Fruit fly (Drosophila melanogaster) whole organism, prepupa: ENCODE results near the gene CG6696.

Source experiments
- CG10631 ChIP-seq: fragments of 200-800 bp; sonication (Bioruptor generic); optimal IDR thresholded peaks from 2 replicates; lab custom pipeline; 2016; ENCODE audit warnings: missing biosample characterization, missing genetic modification characterization
- CG10669 ChIP-seq: fragments of 200-800 bp; sonication (Bioruptor generic); optimal IDR thresholded peaks from 3 replicates; lab custom pipeline; 2018; ENCODE audit warnings: missing biosample characterization, mild to moderate bottlenecking, missing genetic modification characterization, moderate library complexity
- CG11294 ChIP-seq: fragments of 200-800 bp; sonication (Bioruptor generic); IDR thresholded peaks from 2 replicates; pipeline ENCODE4 v1.3.6; 2022; ENCODE audit warnings: missing biosample characterization, missing genetic modification characterization
- CG11762 ChIP-seq: fragments of 200-800 bp; sonication (Bioruptor generic); optimal IDR thresholded peaks from 3 replicates; lab custom pipeline; 2016; ENCODE audit warnings: missing biosample characterization, missing genetic modification characterization; ENCODE audit not compliant: insufficient read depth
- CG11902 ChIP-seq: fragments of 200-800 bp; sonication (Bioruptor generic); optimal IDR thresholded peaks from 3 replicates; lab custom pipeline; 2016; ENCODE audit warnings: missing biosample characterization, missing genetic modification characterization
- CG15336 ChIP-seq: fragments of 200-800 bp; sonication (Bioruptor generic); IDR thresholded peaks from 2 replicates; pipeline ENCODE4 v1.3.6; 2022; ENCODE audit warnings: missing biosample characterization, missing genetic modification characterization
- CG1621 ChIP-seq: fragments of 200-800 bp; sonication (Bioruptor generic); optimal IDR thresholded peaks from 3 replicates; lab custom pipeline; 2018; ENCODE audit warnings: missing biosample characterization, mild to moderate bottlenecking, missing genetic modification characterization
- CG16779 ChIP-seq: fragments of 200-800 bp; sonication (Bioruptor generic); optimal IDR thresholded peaks from 3 replicates; lab custom pipeline; 2017; ENCODE audit warnings: missing biosample characterization, mild to moderate bottlenecking, missing genetic modification characterization
- CG3032 ChIP-seq: fragments of 200-800 bp; optimal IDR thresholded peaks from 2 replicates; lab custom pipeline; 2019; ENCODE audit warnings: missing biosample characterization, mild to moderate bottlenecking, missing genetic modification characterization, moderate library complexity
- CG31627 ChIP-seq: fragments of 200-800 bp; sonication (Bioruptor generic); optimal IDR thresholded peaks from 3 replicates; lab custom pipeline; 2016; ENCODE audit warnings: missing biosample characterization, missing genetic modification characterization
- CG34406 ChIP-seq: fragments of 200-800 bp; sonication (Bioruptor generic); optimal IDR thresholded peaks from 3 replicates; lab custom pipeline; 2016; ENCODE audit warnings: missing biosample characterization, missing genetic modification characterization
- CG3919 ChIP-seq: fragments of 200-800 bp; sonication (Bioruptor generic); optimal IDR thresholded peaks from 3 replicates; lab custom pipeline; 2016; ENCODE audit warnings: missing biosample characterization, missing genetic modification characterization
- CG4318 ChIP-seq: fragments of 200-800 bp; sonication (Bioruptor generic); optimal IDR thresholded peaks from 3 replicates; lab custom pipeline; 2017; ENCODE audit warnings: missing biosample characterization, mild to moderate bottlenecking, missing genetic modification characterization
- CG6163 ChIP-seq: fragments of 200-800 bp; sonication (Bioruptor generic); IDR thresholded peaks from 3 replicates; pipeline ENCODE4 v1.3.6; 2022; ENCODE audit warnings: missing biosample characterization, missing genetic modification characterization
- CG6276 ChIP-seq: fragments of 200-800 bp; sonication (Bioruptor generic); optimal IDR thresholded peaks from 2 replicates; lab custom pipeline; 2017; ENCODE audit warnings: missing biosample characterization, mild to moderate bottlenecking, missing genetic modification characterization
- CG6792 ChIP-seq: fragments of 200-800 bp; sonication (Bioruptor generic); optimal IDR thresholded peaks from 3 replicates; lab custom pipeline; 2016; ENCODE audit warnings: missing biosample characterization, missing genetic modification characterization
- CG6854 ChIP-seq: fragments of 200-800 bp; sonication (Bioruptor generic); optimal IDR thresholded peaks from 2 replicates; lab custom pipeline; 2017; ENCODE audit warnings: missing biosample characterization, mild to moderate bottlenecking, missing genetic modification characterization
- CG7368 ChIP-seq: fragments of 200-800 bp; sonication (Bioruptor generic); optimal IDR thresholded peaks from 3 replicates; lab custom pipeline; 2016; ENCODE audit warnings: missing biosample characterization, missing genetic modification characterization
- CG8119 ChIP-seq: fragments of 200-800 bp; sonication (Bioruptor generic); IDR thresholded peaks from 3 replicates; pipeline ENCODE4 v1.3.6; 2022; ENCODE audit warnings: missing biosample characterization, missing genetic modification characterization
- CG8319 ChIP-seq: fragments of 200-800 bp; sonication (Bioruptor generic); optimal IDR thresholded peaks from 3 replicates; lab custom pipeline; 2016; ENCODE audit warnings: missing biosample characterization, missing genetic modification characterization
- CG8632 ChIP-seq: fragments of 200-800 bp; sonication (Bioruptor generic); optimal IDR thresholded peaks from 3 replicates; lab custom pipeline; 2016; ENCODE audit warnings: missing biosample characterization, missing genetic modification characterization
- CG9139 ChIP-seq: fragments of 200-800 bp; sonication (Bioruptor generic); optimal IDR thresholded peaks from 3 replicates; lab custom pipeline; 2017; ENCODE audit warnings: missing biosample characterization, mild to moderate bottlenecking, missing genetic modification characterization
- Eip75B ChIP-seq: fragments of 200-800 bp; sonication (Bioruptor generic); optimal IDR thresholded peaks from 3 replicates; lab custom pipeline; 2016; ENCODE audit warnings: missing biosample characterization, missing genetic modification characterization
- Ets21C ChIP-seq: fragments of 200-800 bp; sonication (Bioruptor generic); optimal IDR thresholded peaks from 3 replicates; lab custom pipeline; 2016; ENCODE audit warnings: missing biosample characterization, missing genetic modification characterization
- Ets96B ChIP-seq: fragments of 200-800 bp; optimal IDR thresholded peaks from 2 replicates; lab custom pipeline; 2019; ENCODE audit warnings: missing biosample characterization, mild to moderate bottlenecking, missing genetic modification characterization, moderate library complexity
- Gug ChIP-seq: fragments of 200-800 bp; sonication (Bioruptor generic); IDR thresholded peaks from 2 replicates; pipeline ENCODE4 v1.3.6; 2022; ENCODE audit warnings: missing biosample characterization, missing genetic modification characterization
- Hr38 ChIP-seq: sonication (Bioruptor generic); optimal IDR thresholded peaks from 2 replicates; lab custom pipeline; 2016; ENCODE audit warnings: missing biosample characterization, missing genetic modification characterization
- Hr39 ChIP-seq: fragments of 200-800 bp; sonication (Bioruptor generic); optimal IDR thresholded peaks from 2 replicates; lab custom pipeline; 2016; ENCODE audit warnings: missing biosample characterization, missing genetic modification characterization
- Hr4 ChIP-seq: fragments of 200-800 bp; sonication (Bioruptor generic); optimal IDR thresholded peaks from 3 replicates; lab custom pipeline; 2016; ENCODE audit warnings: missing biosample characterization, missing genetic modification characterization
- Lpt ChIP-seq: fragments of 200-800 bp; sonication (Bioruptor generic); optimal IDR thresholded peaks from 3 replicates; lab custom pipeline; 2016; ENCODE audit warnings: missing biosample characterization, missing genetic modification characterization
- OdsH ChIP-seq: fragments of 200-800 bp; sonication (Bioruptor generic); optimal IDR thresholded peaks from 3 replicates; lab custom pipeline; 2016; ENCODE audit warnings: missing biosample characterization, missing genetic modification characterization
- Smox ChIP-seq: fragments of 200-800 bp; sonication (Bioruptor generic); optimal IDR thresholded peaks from 3 replicates; lab custom pipeline; 2016; ENCODE audit warnings: missing biosample characterization, missing genetic modification characterization
- Sox102F ChIP-seq: fragments of 200-800 bp; sonication (Bioruptor generic); optimal IDR thresholded peaks from 2 replicates; lab custom pipeline; 2016; ENCODE audit warnings: missing biosample characterization, mild to moderate bottlenecking, missing genetic modification characterization
- Sox14 ChIP-seq: fragments of 200-800 bp; sonication (Bioruptor generic); optimal IDR thresholded peaks from 3 replicates; lab custom pipeline; 2016; ENCODE audit warnings: missing biosample characterization, missing genetic modification characterization
- Sox15 ChIP-seq: fragments of 200-800 bp; sonication (Bioruptor generic); optimal IDR thresholded peaks from 3 replicates; lab custom pipeline; 2016; ENCODE audit warnings: missing biosample characterization, missing genetic modification characterization
- achi ChIP-seq: fragments of 200-800 bp; sonication (Bioruptor generic); optimal IDR thresholded peaks from 3 replicates; lab custom pipeline; 2016; ENCODE audit warnings: missing biosample characterization, missing genetic modification characterization
- acj6 ChIP-seq: fragments of 200-800 bp; sonication (Bioruptor generic); optimal IDR thresholded peaks from 3 replicates; lab custom pipeline; 2016; ENCODE audit warnings: missing biosample characterization, missing genetic modification characterization
- cyc ChIP-seq: fragments of 200-800 bp; sonication (Bioruptor generic); optimal IDR thresholded peaks from 3 replicates; lab custom pipeline; 2016; ENCODE audit warnings: missing biosample characterization, missing genetic modification characterization
- dac ChIP-seq: fragments of 200-800 bp; sonication (Bioruptor generic); optimal IDR thresholded peaks from 2 replicates; lab custom pipeline; 2017; ENCODE audit warnings: missing biosample characterization, mild to moderate bottlenecking, missing genetic modification characterization
- dsx ChIP-seq: fragments of 200-800 bp; optimal IDR thresholded peaks from 3 replicates; lab custom pipeline; 2019; ENCODE audit warnings: missing biosample characterization, mild to moderate bottlenecking, missing genetic modification characterization, moderate library complexity; ENCODE audit not compliant: poor library complexity, severe bottlenecking
- eg ChIP-seq: fragments of 200-800 bp; sonication (Bioruptor generic); IDR thresholded peaks from 3 replicates; pipeline ENCODE4 v1.3.6; 2022; ENCODE audit warnings: missing biosample characterization, missing genetic modification characterization
- esn ChIP-seq: fragments of 200-800 bp; sonication (Bioruptor generic); optimal IDR thresholded peaks from 2 replicates; lab custom pipeline; 2016; ENCODE audit warnings: missing biosample characterization, mild to moderate bottlenecking, missing genetic modification characterization, moderate library complexity
- fd59A ChIP-seq: fragments of 200-800 bp; sonication (Bioruptor generic); optimal IDR thresholded peaks from 2 replicates; lab custom pipeline; 2017; ENCODE audit warnings: missing biosample characterization, mild to moderate bottlenecking, missing genetic modification characterization, missing genetic modification reagents
- fd85E ChIP-seq: fragments of 200-800 bp; sonication (Bioruptor generic); optimal IDR thresholded peaks from 3 replicates; lab custom pipeline; 2016; ENCODE audit warnings: missing biosample characterization, missing genetic modification characterization
- fkh ChIP-seq: fragments of 200-800 bp; sonication (Bioruptor generic); optimal IDR thresholded peaks from 3 replicates; lab custom pipeline; 2017; ENCODE audit warnings: missing biosample characterization, mild to moderate bottlenecking, missing genetic modification characterization, moderate library complexity
- lz ChIP-seq: fragments of 200-800 bp; sonication (Bioruptor generic); optimal IDR thresholded peaks from 3 replicates; lab custom pipeline; 2016; ENCODE audit warnings: missing biosample characterization, missing genetic modification characterization
- net ChIP-seq: fragments of 200-800 bp; sonication (Bioruptor generic); optimal IDR thresholded peaks from 3 replicates; lab custom pipeline; 2016; ENCODE audit warnings: missing biosample characterization, missing genetic modification characterization
- salr ChIP-seq, 2 experiments: fragments of 200-800 bp; sonication (Bioruptor generic); optimal IDR thresholded peaks; 3 replicates each; lab custom pipeline; 2016 to 2018; ENCODE audit warnings: missing biosample characterization in 2 of 2, missing genetic modification characterization in 2 of 2, mild to moderate bottlenecking in 1 of 2
- spab ChIP-seq: fragments of 200-800 bp; sonication (Bioruptor generic); optimal IDR thresholded peaks from 2 replicates; lab custom pipeline; 2017; ENCODE audit warnings: missing biosample characterization, mild to moderate bottlenecking, missing genetic modification characterization, missing genetic modification reagents
- ss ChIP-seq, 2 experiments: fragments of 200-800 bp; sonication (Bioruptor generic); optimal IDR thresholded peaks; 2 replicates in 1 of 2; 3 replicates in 1 of 2; lab custom pipeline; 2017 to 2018; ENCODE audit warnings: mild to moderate bottlenecking in 2 of 2, missing biosample characterization in 2 of 2, missing genetic modification characterization in 2 of 2, moderate library complexity in 1 of 2
- topi ChIP-seq: fragments of 200-800 bp; sonication (Bioruptor generic); optimal IDR thresholded peaks from 3 replicates; lab custom pipeline; 2016; ENCODE audit warnings: missing biosample characterization, missing genetic modification characterization
- vri ChIP-seq: fragments of 200-800 bp; sonication (Bioruptor generic); optimal IDR thresholded peaks from 3 replicates; lab custom pipeline; 2016; ENCODE audit warnings: missing biosample characterization, mild to moderate bottlenecking, missing genetic modification characterization

Gene CG6696

DNA sequence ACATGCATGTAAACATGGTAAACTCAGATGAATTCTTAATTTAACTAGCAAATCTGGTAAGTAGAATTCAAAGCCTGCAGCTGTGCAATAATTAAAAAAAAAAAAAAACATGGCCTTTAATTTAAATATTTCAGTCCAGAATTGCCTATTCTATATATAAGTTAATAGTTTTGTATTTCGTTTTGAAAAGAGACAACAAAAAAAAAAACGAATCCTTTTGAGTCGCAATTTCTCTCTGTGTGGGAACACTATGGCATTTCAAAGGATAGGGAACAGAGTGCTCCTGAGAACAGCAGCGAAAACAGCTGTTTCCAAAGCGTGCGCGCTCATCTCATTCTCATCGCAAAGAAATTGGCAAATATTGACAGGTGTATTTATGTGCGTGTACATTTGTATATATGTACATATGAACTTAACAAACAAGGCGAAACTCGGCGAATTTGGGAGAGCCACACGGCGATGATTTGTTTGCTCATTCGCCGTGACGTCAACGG, 16.2 kb downstream of the CG6696 start:
- TF ChIP-seq vri (GFP tag; lab: Kevin White, UChicago) (peak; percentile 69), lz (GFP tag; lab: Kevin White, UChicago) (peak; percentile 76), CG16779 (peak; percentile 35), dac (GFP tag; lab: Kevin White, UChicago) (peak; percentile 57), CG8119 (peak; percentile 81), OdsH (GFP tag; lab: Kevin White, UChicago) (peak; percentile 76), Sox14 (GFP tag; lab: Kevin White, UChicago) (peak; percentile 62), Eip75B (peak; percentile 70), CG11762 (peak; percentile 71), acj6 (GFP tag; lab: Kevin White, UChicago) (peak; percentile 69), spab (GFP tag; lab: Kevin White, UChicago) (peak; percentile 43), CG10631 (GFP tag; lab: Kevin White, UChicago) (peak; percentile 66), CG3919 (GFP tag; lab: Kevin White, UChicago) (peak; percentile 72), dsx (GFP tag; lab: Kevin White, UChicago) (peak; percentile 32), Ets21C (peak; percentile 60), net (GFP tag; lab: Kevin White, UChicago) (peak; percentile 64), Hr38 (GFP tag; lab: Kevin White, UChicago) (no peak), CG6792 (GFP tag; lab: Kevin White, UChicago) (peak; percentile 72), esn (peak; percentile 81), Gug (GFP tag; lab: Robert Waterston, UW) (peak; percentile 47; the same call in 1 of the 2 replicates), CG4318 (GFP tag; lab: Kevin White, UChicago) (peak; percentile 49), fkh (peak; percentile 86), cyc (GFP tag; lab: Kevin White, UChicago) (peak; percentile 73), CG6276 (peak; percentile 73), CG11294 (GFP tag; lab: Robert Waterston, UW) (no peak), CG9139 (GFP tag; lab: Kevin White, UChicago) (no peak), CG8632 (GFP tag; lab: Kevin White, UChicago) (peak; percentile 70), ss (GFP tag; optimal IDR thresholded peaks at IDR 0.05; lab: Kevin White, UChicago) (peak; percentile 25 to 42), achi (GFP tag; lab: Kevin White, UChicago) (peak; percentile 75), Smox (peak; percentile 80), CG7368 (GFP tag; lab: Kevin White, UChicago) (peak; percentile 37), Lpt (GFP tag; lab: Kevin White, UChicago) (peak; percentile 44), Sox15 (peak; percentile 50), Sox102F (GFP tag; lab: Kevin White, UChicago) (peak; percentile 75), eg (GFP tag; lab: Robert Waterston, UW) (peak; percentile 69), CG3032 (peak; percentile 52), CG6163 (GFP tag; lab: Robert Waterston, UW) (peak; percentile 72; the same call in 2 of the 3 replicates), CG11902 (GFP tag; lab: Kevin White, UChicago) (peak; percentile 19), Hr39 (GFP tag; lab: Kevin White, UChicago) (peak; percentile 75), Ets96B (peak; percentile 54), fd85E (GFP tag; lab: Kevin White, UChicago) (no peak), topi (GFP tag; lab: Kevin White, UChicago) (peak; percentile 76), salr (GFP tag; optimal IDR thresholded peaks at IDR 0.05; lab: Kevin White, UChicago) (peak in 1 of 2 experiments; percentile 71), CG15336 (GFP tag; lab: Robert Waterston, UW) (peak; percentile 79), CG10669 (GFP tag; lab: Kevin White, UChicago) (peak; percentile 60), CG31627 (peak; percentile 75), fd59A (GFP tag; lab: Kevin White, UChicago) (peak; percentile 38), Hr4 (GFP tag; lab: Kevin White, UChicago) (peak; percentile 67), CG8319 (GFP tag; lab: Kevin White, UChicago) (peak; percentile 53), CG1621 (tag; lab: Kevin White, UChicago) (peak; percentile 22), CG34406 (GFP tag; lab: Kevin White, UChicago) (peak; percentile 64), CG6854 (peak; percentile 20)
